Fruit fly (Drosophila melanogaster) whole organism, embryonic: ENCODE results near the gene Frmd5.

ENCODE experiments used
- Abd-B ChIP-seq: fragments of 200-800 bp; sonication (Bioruptor generic); optimal IDR thresholded peaks from 2 replicates; lab custom pipeline; 2018; ENCODE audit warnings: missing biosample characterization, mild to moderate bottlenecking, missing genetic modification characterization, moderate library complexity
- B-H1 ChIP-seq: fragments of 200-800 bp; sonication (Bioruptor generic); IDR thresholded peaks from 3 replicates; pipeline ENCODE4 v1.3.6; 2022; ENCODE audit warnings: missing biosample characterization, missing genetic modification characterization
- CG10147 ChIP-seq: fragments of 200-800 bp; sonication (Bioruptor generic); optimal IDR thresholded peaks from 2 replicates; lab custom pipeline; 2019; ENCODE audit warnings: missing biosample characterization, mild to moderate bottlenecking, missing genetic modification characterization, moderate library complexity
- CG10462 ChIP-seq: fragments of 200-800 bp; sonication (Bioruptor generic); optimal IDR thresholded peaks from 2 replicates; lab custom pipeline; 2016; ENCODE audit warnings: missing biosample characterization, missing genetic modification characterization
- CG12659 ChIP-seq: fragments of 200-800 bp; sonication (Bioruptor generic); optimal IDR thresholded peaks from 3 replicates; lab custom pipeline; 2017; ENCODE audit warnings: mild to moderate bottlenecking, missing biosample characterization, missing genetic modification reagents, missing genetic modification characterization
- CG13123 ChIP-seq: fragments of 200-800 bp; sonication (Bioruptor generic); optimal IDR thresholded peaks from 2 replicates; lab custom pipeline; 2016; ENCODE audit warnings: missing biosample characterization, missing genetic modification characterization
- CG13775 ChIP-seq: fragments of 200-800 bp; sonication (Bioruptor generic); optimal IDR thresholded peaks from 3 replicates; lab custom pipeline; 2017; ENCODE audit warnings: missing biosample characterization, mild to moderate bottlenecking, missing genetic modification characterization
- CG14014 ChIP-seq: fragments of 200-800 bp; sonication (Bioruptor generic); IDR thresholded peaks from 2 replicates; pipeline ENCODE4 v1.3.6; 2022; ENCODE audit warnings: missing biosample characterization, missing genetic modification characterization
- CG17186 ChIP-seq: fragments of 200-800 bp; sonication (Bioruptor generic); optimal IDR thresholded peaks from 3 replicates; lab custom pipeline; 2017; ENCODE audit warnings: missing biosample characterization, missing genetic modification reagents, missing genetic modification characterization
- CG17361 ChIP-seq: fragments of 200-800 bp; sonication (Bioruptor generic); IDR thresholded peaks from 3 replicates; pipeline ENCODE4 v1.3.6; 2022; ENCODE audit warnings: missing biosample characterization, missing genetic modification characterization
- CG17612 ChIP-seq: fragments of 200-800 bp; sonication (Bioruptor generic); IDR thresholded peaks from 2 replicates; pipeline ENCODE4 v1.3.6; 2022; ENCODE audit warnings: missing biosample characterization, missing genetic modification characterization
- CG17829 ChIP-seq: fragments of 200-800 bp; optimal IDR thresholded peaks from 2 replicates; lab custom pipeline; 2019; ENCODE audit warnings: missing biosample characterization, mild to moderate bottlenecking, missing genetic modification characterization, moderate library complexity
- CG1832 ChIP-seq: fragments of 200-800 bp; sonication (Bioruptor generic); optimal IDR thresholded peaks from 2 replicates; lab custom pipeline; 2017; ENCODE audit warnings: missing biosample characterization, mild to moderate bottlenecking, missing genetic modification characterization, inconsistent platforms
- CG2712 ChIP-seq: fragments of 200-800 bp; optimal IDR thresholded peaks from 3 replicates; lab custom pipeline; 2019; ENCODE audit warnings: missing biosample characterization, mild to moderate bottlenecking, missing genetic modification characterization, moderate library complexity
- CG3407 ChIP-seq: fragments of 200-800 bp; sonication (Bioruptor generic); optimal IDR thresholded peaks from 2 replicates; lab custom pipeline; 2018; ENCODE audit warnings: missing biosample characterization, mild to moderate bottlenecking, missing genetic modification characterization
- CG34376 ChIP-seq: fragments of 200-800 bp; sonication (Bioruptor generic); optimal IDR thresholded peaks from 2 replicates; lab custom pipeline; 2018; ENCODE audit warnings: missing biosample characterization, mild to moderate bottlenecking, missing genetic modification characterization
- CG3838 ChIP-seq: fragments of 200-800 bp; sonication (Bioruptor generic); optimal IDR thresholded peaks from 3 replicates; lab custom pipeline; 2016; ENCODE audit warnings: missing biosample characterization, missing genetic modification characterization
- CG7987 ChIP-seq: fragments of 200-800 bp; sonication (Bioruptor generic); optimal IDR thresholded peaks from 2 replicates; lab custom pipeline; 2018; ENCODE audit warnings: missing biosample characterization, mild to moderate bottlenecking, missing genetic modification characterization, moderate library complexity
- CG8359 ChIP-seq: fragments of 200-800 bp; sonication (Bioruptor generic); optimal IDR thresholded peaks from 2 replicates; lab custom pipeline; 2017; ENCODE audit warnings: missing biosample characterization, mild to moderate bottlenecking, missing genetic modification characterization, borderline replicate concordance
- CG9215 ChIP-seq: fragments of 200-800 bp; sonication (Bioruptor generic); IDR thresholded peaks from 2 replicates; pipeline ENCODE4 v1.3.6; 2022; ENCODE audit warnings: missing biosample characterization, missing genetic modification characterization
- Camta ChIP-seq: fragments of 200-800 bp; sonication (Bioruptor generic); optimal IDR thresholded peaks from 2 replicates; lab custom pipeline; 2016; ENCODE audit warnings: missing biosample characterization, missing genetic modification characterization
- Chrac-16 ChIP-seq: fragments of 200-800 bp; sonication (Bioruptor generic); optimal IDR thresholded peaks from 3 replicates; lab custom pipeline; 2016; ENCODE audit warnings: missing biosample characterization, missing genetic modification characterization
- Dip2 ChIP-seq: fragments of 200-800 bp; sonication (Bioruptor generic); IDR thresholded peaks from 2 replicates; pipeline ENCODE4 v1.3.6; 2022; ENCODE audit warnings: missing biosample characterization, missing genetic modification characterization
- Eip74EF ChIP-seq, 2 experiments: fragments of 200-800 bp in 1 of 2; fragments of >200 bp in 1 of 2; sonication (Bioruptor generic) in 1 of 2; optimal IDR thresholded peaks; 2 replicates each; lab custom pipeline; 2017 to 2019; ENCODE audit warnings: missing biosample characterization in 2 of 2, missing genetic modification characterization in 2 of 2, mild to moderate bottlenecking in 1 of 2, moderate library complexity in 1 of 2
- H15 ChIP-seq: fragments of 200-800 bp; sonication (Bioruptor generic); IDR thresholded peaks from 3 replicates; pipeline ENCODE4 v1.3.6; 2022; ENCODE audit warnings: missing biosample characterization, missing genetic modification characterization
- HLH54F ChIP-seq: fragments of 200-800 bp; sonication (Bioruptor generic); optimal IDR thresholded peaks from 3 replicates; lab custom pipeline; 2016; ENCODE audit warnings: missing biosample characterization, missing genetic modification characterization
- HmgZ ChIP-seq: fragments of 200-800 bp; sonication (Bioruptor generic); optimal IDR thresholded peaks from 2 replicates; lab custom pipeline; 2018; ENCODE audit warnings: missing biosample characterization, mild to moderate bottlenecking, missing genetic modification characterization
- MESR4 ChIP-seq: fragments of 200-800 bp; sonication (Bioruptor generic); optimal IDR thresholded peaks from 2 replicates; lab custom pipeline; 2018; ENCODE audit warnings: missing biosample characterization, mild to moderate bottlenecking, missing genetic modification characterization, moderate library complexity
- Mrtf ChIP-seq: fragments of 200-800 bp; sonication (Bioruptor generic); IDR thresholded peaks from 3 replicates; pipeline ENCODE4 v1.3.6; 2022; ENCODE audit warnings: missing biosample characterization, missing genetic modification characterization
- NfI ChIP-seq: fragments of 200-800 bp; sonication (Bioruptor generic); optimal IDR thresholded peaks from 3 replicates; lab custom pipeline; 2018; ENCODE audit warnings: missing biosample characterization, mild to moderate bottlenecking, missing genetic modification characterization, moderate library complexity
- PHDP ChIP-seq: fragments of 200-800 bp; sonication (Bioruptor generic); optimal IDR thresholded peaks from 3 replicates; lab custom pipeline; 2018; ENCODE audit warnings: missing biosample characterization, mild to moderate bottlenecking, missing genetic modification characterization, moderate library complexity
- Poxn ChIP-seq: fragments of 200-800 bp; sonication (Bioruptor generic); IDR thresholded peaks from 2 replicates; pipeline ENCODE4 v1.3.6; 2022; ENCODE audit warnings: missing biosample characterization, missing genetic modification characterization
- Sry-δ ChIP-seq: fragments of 200-800 bp; sonication (Bioruptor generic); optimal IDR thresholded peaks from 2 replicates; lab custom pipeline; 2016; ENCODE audit warnings: missing biosample characterization, missing genetic modification characterization
- ap ChIP-seq: fragments of 200-800 bp; sonication (Bioruptor generic); IDR thresholded peaks from 2 replicates; pipeline ENCODE4 v1.3.6; 2022; ENCODE audit warnings: missing biosample characterization, missing genetic modification characterization
- ato ChIP-seq: fragments of 200-800 bp; sonication (Bioruptor generic); IDR thresholded peaks from 2 replicates; pipeline ENCODE4 v1.3.6; 2022; ENCODE audit warnings: missing biosample characterization, missing genetic modification characterization; ENCODE audit not compliant: partially characterized antibody
- ems ChIP-seq: fragments of 200-800 bp; sonication (Bioruptor generic); optimal IDR thresholded peaks from 3 replicates; lab custom pipeline; 2016; ENCODE audit warnings: missing biosample characterization, missing genetic modification characterization
- exex ChIP-seq: fragments of 200-800 bp; sonication (Bioruptor generic); optimal IDR thresholded peaks from 4 replicates; lab custom pipeline; 2018; ENCODE audit warnings: missing biosample characterization, mild to moderate bottlenecking, missing genetic modification characterization, moderate library complexity
- gem ChIP-seq: fragments of 200-800 bp; sonication (Bioruptor generic); optimal IDR thresholded peaks from 2 replicates; lab custom pipeline; 2019; ENCODE audit warnings: missing biosample characterization, mild to moderate bottlenecking, missing genetic modification characterization, moderate library complexity
- kni ChIP-seq: fragments of 200-800 bp; sonication (Bioruptor generic); optimal IDR thresholded peaks from 3 replicates; lab custom pipeline; 2017; ENCODE audit warnings: mild to moderate bottlenecking, missing biosample characterization, missing genetic modification reagents, missing genetic modification characterization
- nmo ChIP-seq: fragments of 200-800 bp; sonication (Bioruptor generic); optimal IDR thresholded peaks from 2 replicates; lab custom pipeline; 2018; ENCODE audit warnings: missing biosample characterization, mild to moderate bottlenecking, missing genetic modification characterization, moderate library complexity
- oc ChIP-seq: fragments of 200-800 bp; sonication (Bioruptor generic); optimal IDR thresholded peaks from 2 replicates; lab custom pipeline; 2018; ENCODE audit warnings: missing biosample characterization, mild to moderate bottlenecking, missing genetic modification characterization, moderate library complexity
- peb ChIP-seq: fragments of 200-800 bp; sonication (Bioruptor generic); IDR thresholded peaks from 2 replicates; pipeline ENCODE4 v1.3.6; 2022; ENCODE audit warnings: missing biosample characterization, missing genetic modification characterization
- pho ChIP-seq: fragments of 200-800 bp; sonication (Bioruptor generic); optimal IDR thresholded peaks from 2 replicates; lab custom pipeline; 2016; ENCODE audit warnings: missing biosample characterization, missing genetic modification characterization
- shn ChIP-seq: fragments of 200-800 bp; sonication (Bioruptor generic); optimal IDR thresholded peaks from 3 replicates; lab custom pipeline; 2016; ENCODE audit warnings: missing biosample characterization, missing genetic modification characterization
- slp2 ChIP-seq: fragments of 200-800 bp; sonication (Bioruptor generic); optimal IDR thresholded peaks from 2 replicates; lab custom pipeline; 2016; ENCODE audit warnings: missing biosample characterization, missing genetic modification characterization
- tio ChIP-seq: fragments of 200-800 bp; sonication (Bioruptor generic); optimal IDR thresholded peaks from 2 replicates; lab custom pipeline; 2017; ENCODE audit warnings: missing biosample characterization, missing genetic modification characterization, inconsistent platforms
- unpg ChIP-seq: fragments of 200-800 bp; sonication (Bioruptor generic); optimal IDR thresholded peaks from 3 replicates; lab custom pipeline; 2018; ENCODE audit warnings: missing biosample characterization, mild to moderate bottlenecking, missing genetic modification characterization, moderate library complexity
- wor ChIP-seq: fragments of 200-800 bp; sonication (Bioruptor generic); IDR thresholded peaks from 2 replicates; pipeline ENCODE4 v1.3.6; 2022; ENCODE audit warnings: missing biosample characterization, missing genetic modification characterization

Gene Frmd5

dm6 chr2L:10387869-10388726, 43.9 kb downstream of the Frmd5 start, which contains the start of gene da (continued):
- TF ChIP-seq Abd-B (GFP tag; lab: Kevin White, UChicago) (no peak), CG12659 (peak; percentile 91), ato (GFP tag; lab: Robert Waterston, UW) (peak; percentile 17; the same call in 1 of the 2 replicates), CG3838 (GFP tag; lab: Kevin White, UChicago) (no peak), pho (GFP tag; lab: Kevin White, UChicago) (peak; percentile 73), CG9215 (no peak), CG10462 (GFP tag; lab: Kevin White, UChicago) (peak; percentile 10), CG17612 (GFP tag; lab: Robert Waterston, UW) (no peak), CG13123 (GFP tag; lab: Kevin White, UChicago) (peak; percentile 51), CG3407 (no peak), nmo (GFP tag; lab: Kevin White, UChicago) (peak; percentile 73), peb (GFP tag; lab: Robert Waterston, UW) (peak; percentile 31; the same call in 1 of the 2 replicates), wor (no peak), Camta (GFP tag; lab: Kevin White, UChicago) (peak; percentile 74), H15 (GFP tag; lab: Robert Waterston, UW) (0 out of 3 replicates have a peak, but pooled peaks have one; percentile 13), CG34376 (GFP tag; lab: Kevin White, UChicago) (peak; percentile 16), Mrtf (GFP tag; lab: Robert Waterston, UW) (no peak; the same call in 2 of the 3 replicates), exex (no peak), B-H1 (GFP tag; lab: Robert Waterston, UW) (peak; percentile 15; the same call in 1 of the 3 replicates), CG10147 (GFP tag; lab: Kevin White, UChicago) (no peak), CG17186 (GFP tag; lab: Kevin White, UChicago) (peak; percentile 79), PHDP (peak; percentile 68), MESR4 (peak; percentile 91), ems (GFP tag; lab: Kevin White, UChicago) (peak; percentile 46), Chrac-16 (GFP tag; lab: Kevin White, UChicago) (peak; percentile 56), NfI (GFP tag; lab: Kevin White, UChicago) (peak; percentile 75), CG7987 (GFP tag; lab: Kevin White, UChicago) (peak; percentile 45), slp2 (GFP tag; lab: Kevin White, UChicago) (peak; percentile 36), Poxn (GFP tag; lab: Robert Waterston, UW) (no peak), Dip2 (GFP tag; lab: Robert Waterston, UW) (no peak), CG17361 (GFP tag; lab: Robert Waterston, UW) (peak; percentile 58; the same call in 1 of the 3 replicates), CG17829 (tag; lab: Kevin White, UChicago) (peak; percentile 76), shn (GFP tag; lab: Kevin White, UChicago) (peak; percentile 7), Sry-δ (GFP tag; lab: Kevin White, UChicago) (peak; percentile 71), oc (tag; lab: Kevin White, UChicago) (no peak), ap (GFP tag; lab: Robert Waterston, UW) (no peak), kni (GFP tag; lab: Kevin White, UChicago) (no peak), Eip74EF (GFP tag; optimal IDR thresholded peaks at IDR 0.05; lab: Kevin White, UChicago) (peak in 1 of 2 experiments; percentile 70), gem (tag; lab: Kevin White, UChicago) (peak; percentile 76), CG14014 (peak; percentile 64; the same call in 1 of the 2 replicates), unpg (GFP tag; lab: Kevin White, UChicago) (peak; percentile 52), CG1832 (GFP tag; lab: Kevin White, UChicago) (no peak), HLH54F (GFP tag; lab: Kevin White, UChicago) (peak; percentile 65), CG2712 (tag; lab: Kevin White, UChicago) (peak; percentile 71), CG8359 (no peak), HmgZ (tag; lab: Kevin White, UChicago) (peak; percentile 41), CG13775 (GFP tag; lab: Kevin White, UChicago) (peak; percentile 49), tio (no peak)
